Fruit fly (Drosophila melanogaster): Measurements from ENCODE around the gene Uros1.

Uros1 gene

DNA sequence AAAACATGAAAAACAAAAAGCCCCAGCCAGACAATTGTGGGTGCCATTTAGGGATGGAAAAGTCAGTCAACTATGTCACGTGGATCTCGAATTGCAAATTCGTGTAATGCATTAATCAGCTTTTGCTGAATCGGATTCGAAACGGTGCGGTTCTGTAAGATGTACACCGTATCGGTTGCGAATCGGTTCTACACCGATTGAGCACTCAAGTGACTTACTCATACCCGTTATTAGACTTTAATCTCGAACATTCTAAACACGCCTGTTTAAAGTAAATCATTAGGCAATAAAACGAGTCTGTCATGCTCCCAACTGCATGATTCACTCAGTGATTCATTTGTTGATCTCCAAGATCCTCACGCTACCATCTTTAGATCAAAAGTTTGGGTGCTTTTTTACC is 4.7 kb downstream of the Uros1 start:
- TF ChIP-seq CG17359 (tag; optimal IDR thresholded peaks at IDR 0.05), result no peak
- peak; percentile 3 for TF ChIP-seq tap (tag; optimal IDR thresholded peaks at IDR 0.05)
- TF ChIP-seq CG2129 (GFP tag; IDR thresholded peaks at IDR 0.05; ENCODE audit: partially characterized antibody), result no peak
- TF ChIP-seq fd64A (GFP tag; optimal IDR thresholded peaks at IDR 0.05), result no peak
- no peak for TF ChIP-seq Dip2 (GFP tag; IDR thresholded peaks at IDR 0.05)
- no peak for TF ChIP-seq D19B (GFP tag; optimal IDR thresholded peaks at IDR 0.05)
- no peak for TF ChIP-seq jumu (GFP tag; optimal IDR thresholded peaks at IDR 0.05)
- peak; percentile 4 for TF ChIP-seq BEAF-32 (GFP tag; optimal IDR thresholded peaks at IDR 0.05)

- peak; percentile 22 for TF ChIP-seq Med (GFP tag)
- no peak for TF ChIP-seq HmgZ (tag; optimal IDR thresholded peaks at IDR 0.05)
Observed at dm6 chrX:8895018-8895392, 5.1 kb downstream of the Uros1 start.

- peak; percentile 66 for TF ChIP-seq Hr3 (GFP tag; optimal IDR thresholded peaks at IDR 0.05)
- peak; percentile 31 for TF ChIP-seq CG13123 (GFP tag; optimal IDR thresholded peaks at IDR 0.05)
- peak; percentile 40 for TF ChIP-seq Usf (GFP tag; optimal IDR thresholded peaks at IDR 0.05)
- no peak for TF ChIP-seq CG15479 (GFP tag; optimal IDR thresholded peaks at IDR 0.05)
- peak; percentile 8 for TF ChIP-seq CG10274 (GFP tag; optimal IDR thresholded peaks at IDR 0.05)
- TF ChIP-seq luna (GFP tag; optimal IDR thresholded peaks at IDR 0.05), result no peak
- no peak for TF ChIP-seq MESR4 (GFP tag; optimal IDR thresholded peaks at IDR 0.05)
- 0 out of 2 replicates have a peak, but pooled peaks have one; percentile 37 for TF ChIP-seq ro (GFP tag; IDR thresholded peaks at IDR 0.05)
- peak; percentile 62 for TF ChIP-seq ssp (GFP tag; IDR thresholded peaks at IDR 0.05)
- TF ChIP-seq BtbVII (GFP tag; optimal IDR thresholded peaks at IDR 0.05), result peak; percentile 40
- TF ChIP-seq CG18262 (tag; optimal IDR thresholded peaks at IDR 0.05), result peak; percentile 78
- TF ChIP-seq Pdp1 (GFP tag; optimal IDR thresholded peaks at IDR 0.05), result peak; percentile 57 to 96
- TF ChIP-seq CG18599 (GFP tag; optimal IDR thresholded peaks at IDR 0.05), result peak; percentile 75
- TF ChIP-seq Dll (GFP tag; IDR thresholded peaks at IDR 0.05; ENCODE audit: partially characterized antibody), result no peak
- TF ChIP-seq CG42726 (GFP tag; IDR thresholded peaks at IDR 0.05; ENCODE audit: partially characterized antibody), result 0 out of 2 replicates have a peak, but pooled peaks have one; percentile 7
- peak; percentile 66 for TF ChIP-seq Nf-YA (GFP tag; IDR thresholded peaks at IDR 0.05)
- TF ChIP-seq zf30C (GFP tag; optimal IDR thresholded peaks at IDR 0.05), result no peak
- peak; percentile 47 for TF ChIP-seq CG13624 (GFP tag; optimal IDR thresholded peaks at IDR 0.05)
- TF ChIP-seq CG8281 (tag; optimal IDR thresholded peaks at IDR 0.05), result peak; percentile 55
- peak; percentile 22 for TF ChIP-seq da (GFP tag; optimal IDR thresholded peaks at IDR 0.05)
- peak; percentile 85 for TF ChIP-seq ken (GFP tag; IDR thresholded peaks at IDR 0.05)
- TF ChIP-seq CHES-1-like (GFP tag; optimal IDR thresholded peaks at IDR 0.05), result no peak
- TF ChIP-seq CG12299 (tag; optimal IDR thresholded peaks at IDR 0.05), result peak; percentile 11
- peak; percentile 19 for TF ChIP-seq Deaf1 (tag; optimal IDR thresholded peaks at IDR 0.05)
- peak; percentile 65 for TF ChIP-seq Mes4 (GFP tag; optimal IDR thresholded peaks at IDR 0.05)
- peak; percentile 63 for TF ChIP-seq Six4 (GFP tag; optimal IDR thresholded peaks at IDR 0.05)
- TF ChIP-seq bcd (GFP tag; optimal IDR thresholded peaks at IDR 0.05), result peak; percentile 79
- peak; percentile 74 for TF ChIP-seq scrt (GFP tag; optimal IDR thresholded peaks at IDR 0.05)
- TF ChIP-seq CG7928 (GFP tag; optimal IDR thresholded peaks at IDR 0.05), result no peak
- TF ChIP-seq vnd (GFP tag; IDR thresholded peaks at IDR 0.05; ENCODE audit: partially characterized antibody), result no peak
- TF ChIP-seq CG17912 (GFP tag; optimal IDR thresholded peaks at IDR 0.05), result no peak
- peak; percentile 40 for TF ChIP-seq lbe (GFP tag; optimal IDR thresholded peaks at IDR 0.05)
- no peak for TF ChIP-seq Tbp (GFP tag; optimal IDR thresholded peaks at IDR 0.05)
- TF ChIP-seq CG31388 (GFP tag; optimal IDR thresholded peaks at IDR 0.05), result no peak
- TF ChIP-seq Rx (GFP tag; IDR thresholded peaks at IDR 0.05), result peak; percentile 60; the same call in 1 of the 2 replicates
- peak; percentile 80 for TF ChIP-seq lab (GFP tag; optimal IDR thresholded peaks at IDR 0.05)
- TF ChIP-seq BEAF-32 (GFP tag; optimal IDR thresholded peaks at IDR 0.05), result peak; percentile 1
Observed at dm6 chrX:8894315-8895017, 5.6 kb downstream of the Uros1 start.

All from whole organism, embryonic.